Worm (Caenorhabditis elegans) whole organism, L1 larva: ENCODE data around the gene T16G12.13.

Experiments
- C34B4.2 ChIP-seq: sonication (generic microtip); optimal IDR thresholded peaks from 2 replicates; lab custom pipeline; 2017; ENCODE audit warnings: mild to moderate bottlenecking, missing genetic modification characterization, missing compliant biosample characterization
- F16B12.6 ChIP-seq: fragments of 150-350 bp; optimal IDR thresholded peaks from 2 replicates; lab custom pipeline; 2014; ENCODE audit warnings: missing biosample characterization, missing genetic modification characterization
- aha-1 ChIP-seq: fragments of 150-350 bp; optimal IDR thresholded peaks from 2 replicates; lab custom pipeline; 2014; ENCODE audit warnings: missing biosample characterization, missing genetic modification characterization
- aly-2 ChIP-seq: fragments of 150-350 bp; optimal IDR thresholded peaks from 2 replicates; lab custom pipeline; 2014; ENCODE audit warnings: missing biosample characterization, missing genetic modification characterization
- ama-1 ChIP-seq: fragments of 150-350 bp; optimal IDR thresholded peaks from 2 replicates; lab custom pipeline; 2014
- blmp-1 ChIP-seq: fragments of 150-350 bp; optimal IDR thresholded peaks from 2 replicates; lab custom pipeline; 2014; ENCODE audit warnings: missing biosample characterization, missing genetic modification characterization
- ceh-8 ChIP-seq: fragments of 200-800 bp; sonication (Bioruptor generic); optimal IDR thresholded peaks from 2 replicates; lab custom pipeline; 2018; ENCODE audit warnings: mild to moderate bottlenecking, missing genetic modification characterization, moderate library complexity, missing compliant biosample characterization
- ceh-82 ChIP-seq, 3 experiments: fragments of 150-350 bp in 1 of 3; sonication (generic microtip) in 2 of 3; optimal IDR thresholded peaks; 2 replicates each; lab custom pipeline; 2014 to 2017; ENCODE audit warnings: missing biosample characterization in 3 of 3, missing genetic modification characterization in 3 of 3
- ces-1 ChIP-seq: fragments of 150-350 bp; optimal IDR thresholded peaks from 2 replicates; lab custom pipeline; 2014; ENCODE audit warnings: missing biosample characterization, missing genetic modification reagents, missing genetic modification characterization
- dpl-1 ChIP-seq, 3 experiments: fragments of 150-350 bp in 2 of 3; sonication (generic microtip) in 1 of 3; optimal IDR thresholded peaks; 2 replicates each; lab custom pipeline; 2014 to 2017; ENCODE audit warnings: missing biosample characterization in 3 of 3, missing genetic modification characterization in 3 of 3, missing genetic modification reagents in 3 of 3
- efl-1 ChIP-seq, 4 experiments: fragments of 150-350 bp; optimal IDR thresholded peaks in 3 of 4; peaks in 1 of 4; 1 replicate in 1 of 4; 2 replicates in 3 of 4; lab custom pipeline; 2014; ENCODE audit warnings: missing biosample characterization in 2 of 4, missing genetic modification characterization in 2 of 4, missing genetic modification reagents in 2 of 4
- egl-13 ChIP-seq: sonication (generic microtip); optimal IDR thresholded peaks from 2 replicates; lab custom pipeline; 2016; ENCODE audit warnings: missing genotype, missing genetic modification reagents, missing genetic modification characterization, missing compliant biosample characterization
- egl-27 ChIP-seq, 2 experiments: fragments of 150-350 bp in 1 of 2; sonication (generic microtip); optimal IDR thresholded peaks; 3 replicates each; lab custom pipeline; 2017 to 2018; ENCODE audit warnings: missing biosample characterization in 2 of 2, missing genetic modification characterization in 2 of 2, missing genetic modification reagents in 2 of 2
- fkh-10 ChIP-seq: sonication (generic microtip); optimal IDR thresholded peaks from 2 replicates; lab custom pipeline; 2017; ENCODE audit warnings: missing biosample characterization, missing genetic modification reagents, missing genetic modification characterization
- fkh-4 ChIP-seq: sonication (generic microtip); optimal IDR thresholded peaks from 2 replicates; lab custom pipeline; 2016; ENCODE audit warnings: missing compliant biosample characterization, missing genetic modification characterization, borderline replicate concordance
- fkh-8 ChIP-seq: sonication (generic microtip); optimal IDR thresholded peaks from 2 replicates; lab custom pipeline; 2016; ENCODE audit warnings: mild to moderate bottlenecking, missing genetic modification characterization, missing compliant biosample characterization
- fos-1 ChIP-seq: fragments of 150-350 bp; optimal IDR thresholded peaks from 2 replicates; lab custom pipeline; 2014; ENCODE audit warnings: missing biosample characterization, missing genetic modification characterization
- grh-1 ChIP-seq: fragments of 200-800 bp; sonication (Bioruptor generic); IDR thresholded peaks from 2 replicates; pipeline ENCODE4 v1.3.6; 2022; ENCODE audit warnings: missing genetic modification reagents, missing genetic modification characterization, missing compliant biosample characterization
- hlh-4 ChIP-seq: sonication (generic microtip); optimal IDR thresholded peaks from 2 replicates; lab custom pipeline; 2016; ENCODE audit warnings: mild to moderate bottlenecking, missing genetic modification characterization, missing compliant biosample characterization
- hpl-2 ChIP-seq: fragments of 150-350 bp; optimal IDR thresholded peaks from 2 replicates; lab custom pipeline; 2014; ENCODE audit warnings: missing biosample characterization, missing genetic modification reagents, missing genetic modification characterization
- irx-1 ChIP-seq: sonication (generic microtip); optimal IDR thresholded peaks from 2 replicates; lab custom pipeline; 2016; ENCODE audit warnings: missing genetic modification characterization, missing compliant biosample characterization
- lin-13 ChIP-seq: fragments of 150-350 bp; optimal IDR thresholded peaks from 2 replicates; lab custom pipeline; 2014; ENCODE audit warnings: missing biosample characterization, missing genetic modification reagents, missing genetic modification characterization
- lin-14 ChIP-seq: fragments of 200-800 bp; sonication (Bioruptor generic); optimal IDR thresholded peaks from 2 replicates; lab custom pipeline; 2018; ENCODE audit warnings: mild to moderate bottlenecking, missing genetic modification characterization, moderate library complexity, missing compliant biosample characterization
- lin-35 ChIP-seq, 2 experiments: fragments of 150-350 bp; optimal IDR thresholded peaks; 2 replicates each; lab custom pipeline; 2014; ENCODE audit warnings: missing biosample characterization in 2 of 2, missing genetic modification characterization in 2 of 2, missing genetic modification reagents in 2 of 2
- mep-1 ChIP-seq: fragments of 150-350 bp; optimal IDR thresholded peaks from 2 replicates; lab custom pipeline; 2014; ENCODE audit warnings: missing biosample characterization, missing genetic modification characterization
- nhr-11 ChIP-seq: fragments of 150-350 bp; optimal IDR thresholded peaks from 2 replicates; lab custom pipeline; 2014; ENCODE audit warnings: missing biosample characterization, missing genetic modification characterization
- nhr-237 ChIP-seq: fragments of 150-350 bp; optimal IDR thresholded peaks from 2 replicates; lab custom pipeline; 2014; ENCODE audit warnings: missing biosample characterization, missing genetic modification characterization
- nhr-47 ChIP-seq: sonication (generic microtip); optimal IDR thresholded peaks from 2 replicates; lab custom pipeline; 2016; ENCODE audit warnings: mild to moderate bottlenecking, missing genetic modification characterization, moderate library complexity, missing compliant biosample characterization
- nhr-71 ChIP-seq: sonication (generic microtip); optimal IDR thresholded peaks from 2 replicates; lab custom pipeline; 2016; ENCODE audit warnings: mild to moderate bottlenecking, missing genetic modification characterization, moderate library complexity, missing compliant biosample characterization
- nhr-76 ChIP-seq: sonication (generic microtip); optimal IDR thresholded peaks from 2 replicates; lab custom pipeline; 2017; ENCODE audit warnings: missing biosample characterization, missing genetic modification characterization
- rnt-1 ChIP-seq: sonication (generic microtip); optimal IDR thresholded peaks from 2 replicates; lab custom pipeline; 2016; ENCODE audit warnings: mild to moderate bottlenecking, missing genetic modification characterization, moderate library complexity, missing compliant biosample characterization
- skn-1 ChIP-seq: fragments of 150-350 bp; optimal IDR thresholded peaks from 2 replicates; lab custom pipeline; 2014; ENCODE audit warnings: missing biosample characterization, missing genetic modification characterization
- snpc-4 ChIP-seq: fragments of 150-350 bp; optimal IDR thresholded peaks from 2 replicates; lab custom pipeline; 2014; ENCODE audit warnings: missing biosample characterization, missing genetic modification characterization
- sptf-1 ChIP-seq: fragments of 150-350 bp; optimal IDR thresholded peaks from 2 replicates; lab custom pipeline; 2014; ENCODE audit warnings: missing biosample characterization, missing genetic modification characterization
- sup-37 ChIP-seq: fragments of 200-800 bp; sonication (Bioruptor generic); optimal IDR thresholded peaks from 2 replicates; lab custom pipeline; 2018; ENCODE audit warnings: mild to moderate bottlenecking, missing genetic modification characterization, missing compliant biosample characterization
- tbx-2 ChIP-seq: sonication (generic microtip); optimal IDR thresholded peaks from 2 replicates; lab custom pipeline; 2016; ENCODE audit warnings: missing genetic modification characterization, missing compliant biosample characterization
- tlp-1 ChIP-seq: fragments of 150-350 bp; optimal IDR thresholded peaks from 2 replicates; lab custom pipeline; 2014; ENCODE audit warnings: missing biosample characterization, missing genetic modification characterization
- unc-62 ChIP-seq: fragments of 150-350 bp; optimal IDR thresholded peaks from 2 replicates; lab custom pipeline; 2014; ENCODE audit warnings: missing biosample characterization, missing genetic modification reagents, missing genetic modification characterization
- unc-86 ChIP-seq: sonication (generic microtip); optimal IDR thresholded peaks from 2 replicates; lab custom pipeline; 2016; ENCODE audit warnings: missing genetic modification characterization, missing compliant biosample characterization
- unc-98 ChIP-seq: fragments of 200-800 bp; sonication (Bioruptor generic); IDR thresholded peaks from 2 replicates; pipeline ENCODE4 v1.3.6; 2022; ENCODE audit warnings: missing genetic modification characterization, missing compliant biosample characterization
- ztf-11 ChIP-seq, 2 experiments: sonication (generic microtip); optimal IDR thresholded peaks; 2 replicates each; lab custom pipeline; 2016 to 2017; ENCODE audit warnings: missing genetic modification characterization in 2 of 2, missing biosample characterization in 1 of 2, missing compliant biosample characterization in 1 of 2

The T16G12.13 gene

DNA sequence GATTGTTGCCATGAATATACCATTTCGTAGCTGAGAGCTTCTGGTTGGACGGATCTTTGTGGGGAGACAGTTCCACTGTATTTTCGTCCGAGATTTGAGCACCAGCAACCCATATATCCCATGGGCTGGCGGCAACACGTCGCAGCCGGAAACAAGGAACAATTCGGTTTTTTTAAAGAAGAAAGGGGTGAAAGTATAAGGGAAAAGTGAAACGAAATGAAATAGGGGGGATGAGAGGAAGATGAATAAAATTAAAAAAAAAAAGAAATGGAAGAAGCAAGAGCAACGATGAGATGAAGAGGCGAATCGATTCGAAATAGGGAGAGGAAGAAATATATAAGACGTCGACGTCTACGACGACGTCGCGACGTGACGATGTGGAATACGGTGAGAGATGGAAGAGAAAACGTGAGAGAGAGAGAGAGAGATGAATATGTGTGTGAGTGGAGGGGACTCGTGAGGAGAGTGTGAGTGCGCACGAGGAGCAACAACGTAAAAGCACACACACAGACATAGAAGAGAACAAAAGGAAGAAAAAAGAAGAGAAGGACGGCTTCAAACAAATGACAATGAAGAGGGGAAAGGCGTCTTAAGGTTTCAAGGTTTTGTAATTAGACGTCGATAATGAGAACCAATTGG lies 44.1 kb upstream of the T16G12.13 start, which contains the start of gene rgs-1 (continued):
- TF ChIP-seq unc-98 (GFP tag; lab: Robert Waterston, UW) (no peak), tlp-1 (tag; lab: Kevin White, UChicago) (no peak), lin-13 (GFP tag; lab: Kevin White, UChicago) (no peak), dpl-1 (GFP tag; optimal IDR thresholded peaks at IDR 0.05; lab: Kevin White, UChicago) (peak in 1 of 3 experiments; percentile 13), mep-1 (tag; lab: Kevin White, UChicago) (peak; percentile 49), efl-1 (optimal IDR thresholded peaks at IDR 0.05; lab: Kevin White, UChicago) (peak; percentile 38 to 49), efl-1 (GFP tag; optimal IDR thresholded peaks at IDR 0.05 in 1 of 2; lab: Kevin White, UChicago) (no peak), blmp-1 (tag; lab: Kevin White, UChicago) (no peak), egl-13 (tag; lab: Kevin White, UChicago) (peak; percentile 10), ztf-11 (tag; optimal IDR thresholded peaks at IDR 0.05; lab: Kevin White, UChicago) (no peak), nhr-237 (tag; lab: Kevin White, UChicago) (no peak), rnt-1 (tag; lab: Kevin White, UChicago) (no peak), ceh-82 (tag; optimal IDR thresholded peaks at IDR 0.05; lab: Kevin White, UChicago) (peak; percentile 3 to 76 (median 11)), lin-14 (GFP tag; lab: Kevin White, UChicago) (peak; percentile 82), nhr-47 (peak; percentile 61), skn-1 (tag; lab: Kevin White, UChicago) (peak; percentile 24), fkh-4 (tag; lab: Kevin White, UChicago) (no peak), aly-2 (tag; lab: Kevin White, UChicago) (no peak)

DNA sequence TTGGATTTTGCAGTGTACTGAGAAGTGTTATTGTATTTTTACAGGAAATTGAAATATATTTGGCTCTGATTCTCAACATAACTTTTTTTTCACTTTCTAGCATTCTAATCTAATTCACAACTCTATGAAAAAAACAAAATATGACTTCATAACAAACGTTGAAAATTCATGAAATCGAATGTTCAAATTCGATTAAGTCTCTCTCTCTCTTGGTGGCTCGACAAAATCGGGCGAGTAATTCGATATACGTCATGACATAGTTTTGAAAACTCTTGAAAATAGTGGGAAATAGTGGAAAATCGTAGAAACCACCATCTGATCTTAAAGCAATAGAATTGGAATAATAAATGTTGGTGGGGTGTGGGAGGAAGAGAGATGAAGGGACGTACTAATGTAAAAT lies 42.7 kb upstream of the T16G12.13 start:
- TF ChIP-seq skn-1 (tag; lab: Kevin White, UChicago) (no peak), fkh-10 (GFP tag; lab: Kevin White, UChicago) (no peak), ces-1 (GFP tag; lab: Kevin White, UChicago) (no peak), ceh-8 (peak; percentile 43), fkh-8 (tag; lab: Kevin White, UChicago) (peak; percentile 6), fos-1 (tag; lab: Kevin White, UChicago) (no peak), snpc-4 (tag; lab: Kevin White, UChicago) (peak; percentile 25)

DNA sequence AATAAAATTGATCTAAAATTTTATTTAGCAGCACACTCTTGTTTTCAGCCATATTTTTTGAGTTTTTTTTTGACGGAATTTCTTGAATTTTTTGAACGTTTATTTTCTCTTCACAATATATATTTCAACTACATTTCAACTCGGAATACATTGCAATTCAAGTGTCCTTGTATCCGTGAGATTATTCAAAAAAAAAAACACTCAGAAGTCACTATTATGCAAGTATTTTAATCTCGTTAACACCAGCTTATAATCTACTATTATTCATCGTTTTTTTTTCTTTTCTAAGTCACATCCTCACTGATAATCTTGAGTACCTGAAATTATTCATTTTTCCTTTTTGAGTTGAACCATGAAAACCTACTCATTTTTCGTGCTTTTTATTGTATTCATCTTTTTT lies 37.2 kb upstream of the T16G12.13 start, which contains the start of gene ins-21:
ins-21 (plus strand) TSS at position 301 of the 400 bp plus-strand sequence.
- TF ChIP-seq nhr-76 (tag; lab: Kevin White, UChicago), result no peak
- no peak for TF ChIP-seq hlh-4
- no peak for TF ChIP-seq F16B12.6
- no peak for TF ChIP-seq tbx-2

DNA sequence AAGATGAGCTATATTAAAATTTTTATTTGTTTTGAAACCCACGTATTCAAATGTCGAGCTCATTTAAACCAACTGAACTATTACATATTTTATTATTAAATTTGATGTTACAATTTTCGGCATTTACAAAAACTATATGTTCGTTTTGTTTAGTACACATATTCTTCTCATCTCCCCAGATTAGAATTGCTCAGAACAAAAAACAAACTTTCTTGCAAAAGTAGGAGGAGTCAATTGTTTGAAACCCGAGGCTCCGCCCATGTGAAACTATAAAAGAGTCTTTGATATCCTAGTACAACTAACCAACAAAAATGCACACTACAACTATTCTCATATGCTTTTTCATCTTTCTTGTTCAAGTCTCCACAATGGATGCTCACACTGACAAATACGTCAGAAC lies 34.7 kb upstream of the T16G12.13 start, which contains the start of gene ins-22:
ins-22 (plus strand) TSS at position 301 of the 400 bp plus-strand sequence.
- TF ChIP-seq sptf-1 (tag; lab: Kevin White, UChicago) (no peak), unc-62 (no peak), nhr-11 (tag; lab: Kevin White, UChicago) (no peak), nhr-237 (tag; lab: Kevin White, UChicago) (no peak), fos-1 (tag; lab: Kevin White, UChicago) (no peak), fkh-4 (tag; lab: Kevin White, UChicago) (no peak), nhr-71 (tag; lab: Kevin White, UChicago) (no peak), grh-1 (GFP tag; lab: Robert Waterston, UW) (no peak), lin-35 (GFP tag; optimal IDR thresholded peaks at IDR 0.05; lab: Kevin White, UChicago) (no peak), unc-86 (tag; lab: Kevin White, UChicago) (no peak), egl-27 (tag; optimal IDR thresholded peaks at IDR 0.05; lab: Kevin White, UChicago) (no peak), ztf-11 (tag; optimal IDR thresholded peaks at IDR 0.05; lab: Kevin White, UChicago) (no peak), aha-1 (tag; lab: Kevin White, UChicago) (no peak), sup-37 (GFP tag; lab: Kevin White, UChicago) (no peak), tlp-1 (tag; lab: Kevin White, UChicago) (no peak), C34B4.2 (tag; lab: Kevin White, UChicago) (no peak), hpl-2 (GFP tag; lab: Kevin White, UChicago) (no peak), irx-1 (no peak), ama-1 (lab: Kevin White, UChicago) (no peak), efl-1 (optimal IDR thresholded peaks at IDR 0.05; lab: Kevin White, UChicago) (no peak), efl-1 (GFP tag; optimal IDR thresholded peaks at IDR 0.05 in 1 of 2; lab: Kevin White, UChicago) (no peak)
